Fruit fly (Drosophila melanogaster): ENCODE data around the gene frj.

The frj gene

dm6 chr2L:6473076-6474037 is 17.5 kb downstream of the frj start, which contains the start of gene mmy:
mmy (minus strand) TSS chr2L:6473904.
- TF ChIP-seq CG17806 (tag; optimal IDR thresholded peaks at IDR 0.05) = peak; percentile 57
- TF ChIP-seq CG9948 (tag; optimal IDR thresholded peaks at IDR 0.05) = peak; percentile 75
- peak; percentile 72 for TF ChIP-seq CG14655 (GFP tag; optimal IDR thresholded peaks at IDR 0.05)
- TF ChIP-seq Ets98B (GFP tag; IDR thresholded peaks at IDR 0.05) = peak; percentile 74
- no peak for TF ChIP-seq D1 (tag; optimal IDR thresholded peaks at IDR 0.05)
- TF ChIP-seq Snoo (tag; optimal IDR thresholded peaks at IDR 0.05) = peak; percentile 56
- TF ChIP-seq CG32121 (GFP tag; IDR thresholded peaks at IDR 0.05) = peak; percentile 67; the same call in 1 of the 2 replicates
- peak; percentile 34 for TF ChIP-seq Pif1B (GFP tag; optimal IDR thresholded peaks at IDR 0.05)
- TF ChIP-seq Pif1A (GFP tag; optimal IDR thresholded peaks at IDR 0.05) = peak; percentile 58
- no peak for TF ChIP-seq CG10348 (GFP tag; IDR thresholded peaks at IDR 0.05)
- TF ChIP-seq CG8301 (tag; optimal IDR thresholded peaks at IDR 0.05) = peak; percentile 71
- no peak for TF ChIP-seq EcR (GFP tag; optimal IDR thresholded peaks at IDR 0.05)
- peak; percentile 79; the same call in 2 of the 3 replicates for TF ChIP-seq fd96Ca (GFP tag; IDR thresholded peaks at IDR 0.05)
- TF ChIP-seq gl (tag; optimal IDR thresholded peaks at IDR 0.05) = peak; percentile 23
- TF ChIP-seq CG8159 (tag; optimal IDR thresholded peaks at IDR 0.05) = peak; percentile 83
- TF ChIP-seq CG4496 (GFP tag; IDR thresholded peaks at IDR 0.05) = peak; percentile 82
- TF ChIP-seq rn (GFP tag; IDR thresholded peaks at IDR 0.05) = peak; percentile 38; the same call in 1 of the 2 replicates
- TF ChIP-seq CG34367 (tag; optimal IDR thresholded peaks at IDR 0.05) = peak; percentile 44
- TF ChIP-seq CG12605 (GFP tag; IDR thresholded peaks at IDR 0.05) = peak; percentile 75
- peak; percentile 44 for TF ChIP-seq CG13204 (GFP tag; optimal IDR thresholded peaks at IDR 0.05)
- peak; percentile 77 for TF ChIP-seq CG15710 (tag; optimal IDR thresholded peaks at IDR 0.05)

DNA sequence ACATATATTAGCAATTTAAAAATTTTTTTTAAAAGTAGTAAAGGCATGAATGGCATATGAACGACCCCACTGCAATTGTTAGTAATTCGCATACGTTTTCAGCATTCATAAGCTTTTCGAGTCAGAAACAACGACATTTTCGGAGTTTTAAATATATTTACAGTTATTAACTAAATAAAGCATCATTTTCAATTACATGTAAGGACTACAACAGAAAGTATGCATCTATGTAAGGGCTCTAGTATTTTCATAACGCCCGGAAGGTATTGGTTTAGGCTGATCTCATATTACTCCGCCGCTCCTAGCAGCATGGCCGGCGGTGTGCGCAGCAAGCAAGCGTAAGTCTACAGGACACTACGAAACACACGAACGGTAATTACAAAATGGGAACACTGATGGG is 18.4 kb downstream of the frj start:
- TF ChIP-seq CG8159 (tag; optimal IDR thresholded peaks at IDR 0.05) = no peak
- TF ChIP-seq CG17806 (tag; optimal IDR thresholded peaks at IDR 0.05) = no peak
- no peak for TF ChIP-seq CG8301 (tag; optimal IDR thresholded peaks at IDR 0.05)
- TF ChIP-seq CG13204 (GFP tag; optimal IDR thresholded peaks at IDR 0.05) = no peak
- TF ChIP-seq CG14655 (GFP tag; optimal IDR thresholded peaks at IDR 0.05) = no peak
- TF ChIP-seq rn (GFP tag; IDR thresholded peaks at IDR 0.05) = no peak
- TF ChIP-seq CG34367 (tag; optimal IDR thresholded peaks at IDR 0.05) = no peak
- no peak for TF ChIP-seq fd96Ca (GFP tag; IDR thresholded peaks at IDR 0.05)
- no peak for TF ChIP-seq D1 (tag; optimal IDR thresholded peaks at IDR 0.05)
- no peak for TF ChIP-seq Pif1A (GFP tag; optimal IDR thresholded peaks at IDR 0.05)
- no peak for TF ChIP-seq CG9948 (tag; optimal IDR thresholded peaks at IDR 0.05)
- no peak for TF ChIP-seq CG15710 (tag; optimal IDR thresholded peaks at IDR 0.05)
- TF ChIP-seq Snoo (tag; optimal IDR thresholded peaks at IDR 0.05) = no peak
- no peak for TF ChIP-seq CG10348 (GFP tag; IDR thresholded peaks at IDR 0.05)

DNA sequence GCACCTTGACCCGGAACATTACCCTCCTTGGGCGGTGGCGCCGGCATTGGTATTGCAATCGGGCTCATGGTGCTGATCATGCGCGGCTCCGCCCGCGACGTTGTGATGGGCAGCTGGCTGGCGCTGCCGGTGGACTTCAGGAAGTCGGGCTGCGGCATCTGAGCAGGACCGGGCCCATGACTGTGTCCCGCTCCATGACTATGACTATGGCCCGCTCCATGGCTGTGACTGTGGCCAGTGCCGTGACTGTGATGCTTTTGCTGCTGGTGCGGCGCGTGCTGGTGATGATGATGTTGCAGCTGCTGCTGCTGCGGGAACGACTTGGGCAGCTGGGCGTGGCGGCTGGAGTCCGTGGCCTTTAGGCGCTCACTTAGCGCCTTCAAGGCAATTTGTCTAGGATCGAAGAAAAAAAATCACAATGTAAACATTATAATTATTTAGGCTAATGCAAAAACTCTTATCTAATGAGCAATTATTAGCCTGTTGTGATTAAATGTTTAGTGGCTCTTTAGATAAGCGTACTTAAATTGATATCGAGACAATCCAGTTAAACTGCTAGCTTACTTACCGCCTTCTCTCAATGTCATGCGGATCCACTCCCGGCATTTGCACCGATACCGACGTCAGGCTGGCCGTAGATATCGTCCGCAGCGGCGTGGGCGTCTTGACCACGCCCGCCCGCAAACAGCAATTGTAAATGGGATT is 19.2 kb downstream of the frj start:
- no peak for TF ChIP-seq CG32121 (GFP tag; IDR thresholded peaks at IDR 0.05)
- TF ChIP-seq fd96Ca (GFP tag; IDR thresholded peaks at IDR 0.05) = 0 out of 3 replicates have a peak, but pooled peaks have one; percentile 10

- TF ChIP-seq CG8301 (tag; optimal IDR thresholded peaks at IDR 0.05) (no peak), CG12605 (GFP tag; IDR thresholded peaks at IDR 0.05) (no peak), Ets98B (GFP tag; IDR thresholded peaks at IDR 0.05) (no peak), Pif1B (GFP tag; optimal IDR thresholded peaks at IDR 0.05) (no peak), CG10348 (GFP tag; IDR thresholded peaks at IDR 0.05) (no peak), CG34367 (tag; optimal IDR thresholded peaks at IDR 0.05) (no peak)
Measured at dm6 chr2L:6476753-6477152, 20.9 kb downstream of the frj start, which contains the start of gene CG9536. CG9536 (minus strand) TSS chr2L:6476975.

dm6 chr2L:6479226-6479906 is 23.5 kb downstream of the frj start:
- TF ChIP-seq CG15710 (tag; optimal IDR thresholded peaks at IDR 0.05) (no peak), CG8301 (tag; optimal IDR thresholded peaks at IDR 0.05) (peak; percentile 14), Ets98B (GFP tag; IDR thresholded peaks at IDR 0.05) (no peak), CG14655 (GFP tag; optimal IDR thresholded peaks at IDR 0.05) (peak; percentile 25), Pif1B (GFP tag; optimal IDR thresholded peaks at IDR 0.05) (no peak), CG9948 (tag; optimal IDR thresholded peaks at IDR 0.05) (no peak), CG12605 (GFP tag; IDR thresholded peaks at IDR 0.05) (peak; percentile 55), CG34367 (tag; optimal IDR thresholded peaks at IDR 0.05) (no peak), CG4496 (GFP tag; IDR thresholded peaks at IDR 0.05) (no peak), CG8159 (tag; optimal IDR thresholded peaks at IDR 0.05) (no peak), gl (tag; optimal IDR thresholded peaks at IDR 0.05) (no peak), CG32121 (GFP tag; IDR thresholded peaks at IDR 0.05) (no peak; the same call in 1 of the 2 replicates), Pif1A (GFP tag; optimal IDR thresholded peaks at IDR 0.05) (no peak), Snoo (tag; optimal IDR thresholded peaks at IDR 0.05) (no peak), CG17806 (tag; optimal IDR thresholded peaks at IDR 0.05) (no peak), rn (GFP tag; IDR thresholded peaks at IDR 0.05) (no peak), CG10348 (GFP tag; IDR thresholded peaks at IDR 0.05) (no peak), CG13204 (GFP tag; optimal IDR thresholded peaks at IDR 0.05) (no peak), D1 (tag; optimal IDR thresholded peaks at IDR 0.05) (no peak), fd96Ca (GFP tag; IDR thresholded peaks at IDR 0.05) (no peak), EcR (GFP tag; optimal IDR thresholded peaks at IDR 0.05) (peak; percentile 5)

All from whole organism, pupa.